Worm (Caenorhabditis elegans): Measurements from ENCODE around the gene algn-12.
A peak's percentile ranks its signal among the peaks of the same experiment; 100 is the strongest.

- no peak for TF ChIP-seq unc-39 (tag; optimal IDR thresholded peaks at IDR 0.05)
- no peak for TF ChIP-seq fkh-10 (GFP tag; optimal IDR thresholded peaks at IDR 0.05)
- peak; percentile 47 for TF ChIP-seq pha-4 (tag; optimal IDR thresholded peaks at IDR 0.05)
- TF ChIP-seq ceh-16 (tag; optimal IDR thresholded peaks at IDR 0.05), result no peak
- no peak for TF ChIP-seq nhr-237 (tag; optimal IDR thresholded peaks at IDR 0.05)
- TF ChIP-seq tbx-2 (tag; optimal IDR thresholded peaks at IDR 0.05), result no peak
- peak; percentile 61 for TF ChIP-seq snpc-4 (tag; optimal IDR thresholded peaks at IDR 0.05)
- TF ChIP-seq nhr-77 (tag; optimal IDR thresholded peaks at IDR 0.05), result no peak
- no peak for TF ChIP-seq mdl-1 (tag; optimal IDR thresholded peaks at IDR 0.05)
- no peak for TF ChIP-seq pqm-1 (tag; optimal IDR thresholded peaks at IDR 0.05)
Observed at ce11 chrV:8013901-8014388, 21.0 kb upstream of the algn-12 start, which contains the start of gene Y97E10AR.6.
